Worm (Caenorhabditis elegans) whole organism, early embryonic: ENCODE results near the gene srv-6.

Experiments
- B0310.2 ChIP-seq: sonication (generic microtip); optimal IDR thresholded peaks from 2 replicates; lab custom pipeline; 2016; ENCODE audit warnings: mild to moderate bottlenecking, missing genetic modification characterization, missing compliant biosample characterization
- F13C5.2 ChIP-seq: sonication (generic microtip); optimal IDR thresholded peaks from 2 replicates; lab custom pipeline; 2017; ENCODE audit warnings: mild to moderate bottlenecking, missing genetic modification characterization, inconsistent platforms, missing compliant biosample characterization
- aly-1 ChIP-seq: sonication (generic microtip); optimal IDR thresholded peaks from 2 replicates; lab custom pipeline; 2016; ENCODE audit warnings: missing genetic modification characterization, missing compliant biosample characterization
- ama-1 ChIP-seq: fragments of 150-350 bp; optimal IDR thresholded peaks from 2 replicates; lab custom pipeline; 2014
- ceh-13 ChIP-seq: fragments of 200-800 bp; sonication (Bioruptor generic); optimal IDR thresholded peaks from 2 replicates; lab custom pipeline; 2018; ENCODE audit warnings: mild to moderate bottlenecking, missing genetic modification characterization, missing compliant biosample characterization
- ceh-36 ChIP-seq: sonication (generic microtip); optimal IDR thresholded peaks from 2 replicates; lab custom pipeline; 2016; ENCODE audit warnings: missing genetic modification characterization, inconsistent platforms, missing compliant biosample characterization
- ets-7 ChIP-seq: sonication (generic microtip); optimal IDR thresholded peaks from 2 replicates; lab custom pipeline; 2016; ENCODE audit warnings: missing genotype, missing genetic modification characterization, missing compliant biosample characterization
- flt-1 ChIP-seq: fragments of 200-800 bp; sonication (Bioruptor generic); IDR thresholded peaks from 2 replicates; pipeline ENCODE4 v1.3.6; 2022; ENCODE audit warnings: missing genetic modification characterization, missing compliant biosample characterization
- hmbx-1 ChIP-seq: sonication (generic microtip); optimal IDR thresholded peaks from 2 replicates; lab custom pipeline; 2016; ENCODE audit warnings: mild to moderate bottlenecking, missing genetic modification characterization, missing compliant biosample characterization
- hmg-4 ChIP-seq: fragments of 200-800 bp; sonication (Bioruptor generic); optimal IDR thresholded peaks from 2 replicates; lab custom pipeline; 2018; ENCODE audit warnings: mild to moderate bottlenecking, missing genetic modification characterization, missing compliant biosample characterization
- hnd-1 ChIP-seq: sonication (generic microtip); optimal IDR thresholded peaks from 2 replicates; lab custom pipeline; 2016; ENCODE audit warnings: missing genetic modification characterization, missing compliant biosample characterization
- pes-1 ChIP-seq: fragments of 200-800 bp; sonication (Bioruptor generic); IDR thresholded peaks from 2 replicates; pipeline ENCODE4 v1.3.6; 2022; ENCODE audit warnings: missing genetic modification reagents, missing genetic modification characterization, missing compliant biosample characterization
- scrt-1 ChIP-seq: fragments of 200-800 bp; sonication (Bioruptor generic); IDR thresholded peaks from 2 replicates; pipeline ENCODE4 v1.3.6; 2022; ENCODE audit warnings: missing genetic modification characterization, missing compliant biosample characterization
- sea-1 ChIP-seq: fragments of 200-800 bp; sonication (Bioruptor generic); conservative IDR thresholded peaks from 2 replicates; pipeline ENCODE4 v1.3.6; 2022; ENCODE audit warnings: missing genetic modification characterization, missing compliant biosample characterization
- tbx-11 ChIP-seq: fragments of 200-800 bp; sonication (Bioruptor generic); IDR thresholded peaks from 2 replicates; pipeline ENCODE4 v1.3.6; 2022; ENCODE audit warnings: missing genetic modification characterization, missing compliant biosample characterization
- tbx-37 ChIP-seq: fragments of 200-800 bp; sonication (Bioruptor generic); conservative IDR thresholded peaks from 2 replicates; pipeline ENCODE4 v1.3.6; 2022; ENCODE audit warnings: missing genetic modification reagents, missing genetic modification characterization, missing compliant biosample characterization
- tra-4 ChIP-seq: sonication (generic microtip); optimal IDR thresholded peaks from 2 replicates; lab custom pipeline; 2017; ENCODE audit warnings: missing genetic modification characterization, missing compliant biosample characterization

srv-6 gene

DNA sequence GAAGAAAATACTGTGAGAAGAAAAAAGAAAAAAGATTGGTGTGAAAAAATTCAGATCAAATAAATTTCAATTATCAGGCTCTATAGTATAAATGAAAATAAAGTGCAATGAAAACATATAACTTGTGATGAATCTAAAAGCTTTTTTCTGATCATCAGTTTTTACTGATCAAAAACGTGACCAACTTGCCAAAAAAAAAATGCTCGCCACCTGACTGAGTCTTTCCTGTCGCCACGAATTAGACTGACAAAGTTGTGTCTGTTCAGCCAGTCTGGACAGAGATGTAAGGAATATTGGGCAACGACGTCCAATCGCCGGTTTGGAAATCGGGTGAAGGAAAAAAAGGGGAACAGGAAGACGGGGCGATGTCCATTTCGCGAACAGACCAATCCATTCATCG is 37.4 kb upstream of the srv-6 start:
- no peak for TF ChIP-seq aly-1 (tag; lab: Kevin White, UChicago)
- TF ChIP-seq tbx-11: no peak
- no peak for TF ChIP-seq scrt-1
- no peak for TF ChIP-seq tra-4 (tag; lab: Kevin White, UChicago)
- TF ChIP-seq ceh-36 (tag; lab: Kevin White, UChicago): no peak
- no peak for TF ChIP-seq F13C5.2 (tag; lab: Kevin White, UChicago)
- TF ChIP-seq ets-7 (tag; lab: Kevin White, UChicago): no peak
- no peak for TF ChIP-seq sea-1 (GFP tag; lab: Robert Waterston, UW)
- no peak for TF ChIP-seq hmg-4 (GFP tag; lab: Kevin White, UChicago)
- no peak for TF ChIP-seq ama-1 (lab: Kevin White, UChicago)
- no peak for TF ChIP-seq flt-1 (GFP tag; lab: Robert Waterston, UW)
- TF ChIP-seq pes-1 (GFP tag; lab: Robert Waterston, UW): no peak
- no peak for TF ChIP-seq tbx-37 (GFP tag; lab: Robert Waterston, UW)
- no peak for TF ChIP-seq hmbx-1 (tag; lab: Kevin White, UChicago)
- no peak for TF ChIP-seq B0310.2 (tag; lab: Kevin White, UChicago)
- TF ChIP-seq hnd-1 (tag; lab: Kevin White, UChicago): no peak

DNA sequence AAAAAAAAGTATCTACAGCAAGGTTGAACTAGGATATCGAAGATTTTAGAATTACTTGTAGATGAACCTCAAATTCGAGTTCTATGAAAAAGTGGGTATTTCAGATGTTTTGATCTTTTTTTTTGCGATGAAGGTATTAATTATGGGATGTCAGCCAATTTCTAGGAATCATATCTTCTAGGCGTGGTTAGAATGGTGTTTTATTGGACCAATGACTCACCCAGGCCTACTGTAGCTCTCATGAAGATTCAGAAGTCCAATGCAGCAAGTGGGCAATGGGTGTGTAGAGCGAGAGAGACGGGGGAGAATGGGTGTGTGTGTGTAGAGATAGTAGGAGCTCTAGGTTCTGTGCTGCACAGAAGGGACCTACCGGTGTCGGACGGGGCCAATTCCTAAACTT is 34.7 kb upstream of the srv-6 start:
- TF ChIP-seq tbx-37 (GFP tag; lab: Robert Waterston, UW) (no peak; the same call in 1 of the 2 replicates), ceh-36 (tag; lab: Kevin White, UChicago) (no peak), ama-1 (lab: Kevin White, UChicago) (no peak), pes-1 (GFP tag; lab: Robert Waterston, UW) (no peak), B0310.2 (tag; lab: Kevin White, UChicago) (no peak), aly-1 (tag; lab: Kevin White, UChicago) (no peak), ets-7 (tag; lab: Kevin White, UChicago) (no peak), scrt-1 (no peak), hmg-4 (GFP tag; lab: Kevin White, UChicago) (no peak), tbx-11 (no peak), sea-1 (GFP tag; lab: Robert Waterston, UW) (no peak), tra-4 (tag; lab: Kevin White, UChicago) (no peak), hnd-1 (tag; lab: Kevin White, UChicago) (no peak), F13C5.2 (tag; lab: Kevin White, UChicago) (no peak), hmbx-1 (tag; lab: Kevin White, UChicago) (no peak), flt-1 (GFP tag; lab: Robert Waterston, UW) (no peak), ceh-13 (GFP tag; lab: Kevin White, UChicago) (no peak)

DNA sequence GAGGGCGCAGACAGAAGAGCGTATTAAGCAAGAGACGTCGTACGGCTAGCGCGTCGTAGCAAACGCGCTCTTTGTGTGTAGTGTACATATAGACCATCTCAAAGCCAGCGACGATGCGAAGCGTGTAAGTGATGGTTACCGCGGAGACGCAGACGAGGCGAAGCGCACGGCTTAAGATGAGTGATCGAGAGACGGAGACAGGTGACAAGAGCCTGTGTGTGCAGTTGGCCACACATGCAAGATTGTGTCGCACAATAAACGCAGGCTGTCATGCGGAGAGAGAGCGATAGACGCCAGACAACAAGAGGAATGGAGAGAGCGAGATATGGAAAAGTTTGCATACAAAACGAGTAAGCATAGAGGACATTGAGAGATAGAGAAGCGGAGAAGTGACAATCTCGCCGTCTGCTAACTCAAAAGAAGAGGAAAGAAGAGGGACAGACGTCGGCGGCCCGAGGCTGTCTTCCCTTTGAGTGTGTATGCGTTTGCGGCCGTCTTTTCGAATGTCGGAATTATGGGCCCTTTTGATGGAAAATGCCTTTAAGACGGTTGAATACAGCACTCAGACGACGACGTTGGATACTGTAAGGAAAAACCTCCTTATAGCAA is 34.0 kb upstream of the srv-6 start:
- TF ChIP-seq hnd-1 (tag; lab: Kevin White, UChicago) (no peak), ceh-36 (tag; lab: Kevin White, UChicago) (no peak), pes-1 (GFP tag; lab: Robert Waterston, UW) (0 out of 2 replicates have a peak, but pooled peaks have one; percentile 24), hmg-4 (GFP tag; lab: Kevin White, UChicago) (no peak), sea-1 (GFP tag; lab: Robert Waterston, UW) (no peak), aly-1 (tag; lab: Kevin White, UChicago) (no peak), ama-1 (lab: Kevin White, UChicago) (no peak), B0310.2 (tag; lab: Kevin White, UChicago) (peak; percentile 37), ceh-13 (GFP tag; lab: Kevin White, UChicago) (no peak)

DNA sequence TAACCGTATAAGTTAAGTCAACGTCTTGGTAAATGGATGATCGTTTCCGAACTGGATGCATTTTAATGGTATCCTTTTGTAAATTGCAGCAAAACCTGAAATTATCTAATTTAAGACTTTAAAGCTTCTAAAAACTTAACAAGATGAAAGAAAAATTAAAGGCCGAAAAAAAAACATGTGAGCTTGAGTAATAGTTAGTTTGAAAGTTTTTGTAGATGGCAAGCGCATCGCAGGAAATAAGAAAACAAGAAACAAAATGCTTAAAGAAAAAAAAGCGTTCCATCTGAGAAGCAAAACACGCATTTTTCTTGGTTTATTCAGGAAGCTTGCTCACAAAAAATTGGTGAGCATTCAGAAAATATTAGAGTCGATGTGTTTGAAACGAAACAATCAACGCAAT is 21.1 kb upstream of the srv-6 start, which contains the start of gene rab-37:
Gene rab-37 (minus strand): TSS at position 101 of the 400 bp plus-strand sequence.
- TF ChIP-seq tbx-11 (no peak), F13C5.2 (tag; lab: Kevin White, UChicago) (no peak), flt-1 (GFP tag; lab: Robert Waterston, UW) (no peak)

DNA sequence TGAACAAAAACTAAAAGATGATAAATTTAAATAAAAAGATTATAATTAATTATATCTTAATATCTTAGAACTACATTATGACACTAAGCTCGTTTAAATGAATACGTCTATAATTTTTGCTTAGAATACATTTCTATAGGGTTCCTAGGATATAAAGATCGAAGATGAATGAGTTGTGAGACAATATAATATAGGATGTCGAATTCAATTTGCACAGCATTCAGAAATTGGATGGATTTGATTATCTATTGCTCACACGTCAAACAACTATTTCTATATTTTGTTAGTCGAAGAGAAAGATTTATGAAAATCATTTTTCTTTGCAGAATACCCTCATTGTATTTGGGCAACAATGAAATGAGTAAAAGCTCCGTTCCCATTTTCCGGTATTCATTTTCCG is 17.9 kb upstream of the srv-6 start:
- TF ChIP-seq ama-1 (lab: Kevin White, UChicago): no peak
- no peak for TF ChIP-seq tbx-11
- TF ChIP-seq hmg-4 (GFP tag; lab: Kevin White, UChicago): no peak
- TF ChIP-seq scrt-1: no peak
- no peak for TF ChIP-seq tra-4 (tag; lab: Kevin White, UChicago)
- no peak for TF ChIP-seq B0310.2 (tag; lab: Kevin White, UChicago)
- no peak for TF ChIP-seq ceh-36 (tag; lab: Kevin White, UChicago)
- TF ChIP-seq flt-1 (GFP tag; lab: Robert Waterston, UW): no peak
- no peak for TF ChIP-seq hmbx-1 (tag; lab: Kevin White, UChicago)
- TF ChIP-seq tbx-37 (GFP tag; lab: Robert Waterston, UW): no peak
- TF ChIP-seq F13C5.2 (tag; lab: Kevin White, UChicago): no peak
- no peak for TF ChIP-seq pes-1 (GFP tag; lab: Robert Waterston, UW)
- TF ChIP-seq ceh-13 (GFP tag; lab: Kevin White, UChicago): no peak
- TF ChIP-seq ets-7 (tag; lab: Kevin White, UChicago): no peak
- no peak for TF ChIP-seq sea-1 (GFP tag; lab: Robert Waterston, UW)
- TF ChIP-seq aly-1 (tag; lab: Kevin White, UChicago): no peak
- TF ChIP-seq hnd-1 (tag; lab: Kevin White, UChicago): no peak

DNA sequence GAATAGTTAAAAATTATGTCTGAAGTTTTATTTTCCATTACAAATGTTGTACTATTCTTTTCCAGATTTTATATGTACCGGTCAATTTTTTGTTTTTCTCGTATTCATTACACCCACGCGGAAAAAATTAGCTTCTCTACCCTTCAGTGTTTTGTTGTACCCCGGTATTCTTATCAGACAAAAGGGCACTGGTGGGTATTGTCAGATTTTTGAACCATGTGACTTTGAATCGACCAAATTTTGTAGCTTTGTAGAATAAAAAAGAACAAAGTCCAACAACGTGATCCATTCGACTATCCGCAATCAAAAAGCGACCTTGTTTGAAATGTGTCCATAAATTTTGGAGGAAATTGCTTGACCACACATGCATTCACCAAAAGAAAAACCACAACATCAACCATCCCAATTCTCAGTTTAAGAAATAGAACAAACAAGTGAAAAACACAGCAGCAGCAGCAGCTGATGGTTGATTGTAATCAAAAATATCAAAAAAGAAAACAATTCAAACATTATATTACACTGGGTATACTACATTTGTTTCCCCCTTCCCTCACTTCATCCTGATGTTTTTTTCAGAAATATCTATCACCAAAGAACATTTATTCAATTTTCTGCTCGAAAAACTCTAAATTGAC is 12.3 kb upstream of the srv-6 start:
- TF ChIP-seq tbx-11 (no peak), hmg-4 (GFP tag; lab: Kevin White, UChicago) (no peak)

DNA sequence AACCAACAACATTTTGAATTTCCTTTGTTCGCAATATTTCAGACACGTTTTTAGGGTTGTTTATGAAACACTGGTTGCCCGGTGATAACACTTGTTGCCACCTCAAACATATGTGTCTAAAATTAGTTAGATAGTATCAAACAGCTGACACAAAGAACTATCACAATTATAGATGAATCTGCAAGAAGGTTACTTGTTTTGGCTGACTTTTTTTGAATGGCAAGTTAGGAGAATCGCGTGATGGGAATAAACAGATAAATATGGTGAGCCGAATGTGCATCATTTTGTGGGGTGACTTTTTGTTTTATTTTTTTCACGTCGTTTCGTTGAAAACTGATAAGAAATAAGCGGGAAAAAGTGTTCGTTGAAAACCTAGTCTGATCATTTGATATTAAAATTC is 11.7 kb upstream of the srv-6 start:
- TF ChIP-seq ceh-36 (tag; lab: Kevin White, UChicago) (no peak), pes-1 (GFP tag; lab: Robert Waterston, UW) (no peak), aly-1 (tag; lab: Kevin White, UChicago) (no peak), hmbx-1 (tag; lab: Kevin White, UChicago) (no peak), ets-7 (tag; lab: Kevin White, UChicago) (no peak), B0310.2 (tag; lab: Kevin White, UChicago) (no peak), tbx-37 (GFP tag; lab: Robert Waterston, UW) (no peak), tra-4 (tag; lab: Kevin White, UChicago) (no peak), sea-1 (GFP tag; lab: Robert Waterston, UW) (no peak), flt-1 (GFP tag; lab: Robert Waterston, UW) (no peak), hnd-1 (tag; lab: Kevin White, UChicago) (no peak), scrt-1 (no peak), ceh-13 (GFP tag; lab: Kevin White, UChicago) (no peak), ama-1 (lab: Kevin White, UChicago) (no peak), F13C5.2 (tag; lab: Kevin White, UChicago) (no peak), hmg-4 (GFP tag; lab: Kevin White, UChicago) (no peak)
